Worm (Caenorhabditis elegans): ENCODE measurements around the gene T13F3.8.

Gene T13F3.8

ce11 chrV:16232180-16232579, 37.4 kb upstream of the T13F3.8 start, which contains the start of gene gst-22:
Gene gst-22 (minus strand): TSS chrV:16232282.
- TF ChIP-seq sea-1 (GFP tag; conservative IDR thresholded peaks at IDR 0.05) = no peak
- TF ChIP-seq B0310.2 (tag; optimal IDR thresholded peaks at IDR 0.05) = no peak
- TF ChIP-seq hmg-4 (GFP tag; optimal IDR thresholded peaks at IDR 0.05) = no peak
- TF ChIP-seq ets-7 (tag; optimal IDR thresholded peaks at IDR 0.05) = no peak
- TF ChIP-seq aly-1 (tag; optimal IDR thresholded peaks at IDR 0.05) = no peak
- no peak for TF ChIP-seq pes-1 (GFP tag; IDR thresholded peaks at IDR 0.05)
- TF ChIP-seq scrt-1 (GFP tag; IDR thresholded peaks at IDR 0.05) = no peak
- TF ChIP-seq ceh-13 (GFP tag; optimal IDR thresholded peaks at IDR 0.05) = no peak
- TF ChIP-seq ama-1 (optimal IDR thresholded peaks at IDR 0.05) = no peak
- no peak for TF ChIP-seq flt-1 (GFP tag; IDR thresholded peaks at IDR 0.05)
- TF ChIP-seq ceh-36 (tag; optimal IDR thresholded peaks at IDR 0.05) = no peak
- TF ChIP-seq F13C5.2 (tag; optimal IDR thresholded peaks at IDR 0.05) = no peak

- TF ChIP-seq tbx-37 (GFP tag; conservative IDR thresholded peaks at IDR 0.05) (no peak), ama-1 (optimal IDR thresholded peaks at IDR 0.05) (no peak), pes-1 (GFP tag; IDR thresholded peaks at IDR 0.05) (no peak), B0310.2 (tag; optimal IDR thresholded peaks at IDR 0.05) (no peak), ets-7 (tag; optimal IDR thresholded peaks at IDR 0.05) (no peak), hmg-4 (GFP tag; optimal IDR thresholded peaks at IDR 0.05) (no peak), hnd-1 (tag; optimal IDR thresholded peaks at IDR 0.05) (no peak), aly-1 (tag; optimal IDR thresholded peaks at IDR 0.05) (no peak)
Observed at ce11 chrV:16233624-16234023, 36.0 kb upstream of the T13F3.8 start, which contains the start of gene clec-233. Gene clec-233 (plus strand): TSS chrV:16233924.

ce11 chrV:16235135-16235534, 34.5 kb upstream of the T13F3.8 start, which contains the start of gene F21H7.3:
Gene F21H7.3 (minus strand): TSS chrV:16235235.
- no peak for TF ChIP-seq tra-4 (tag; optimal IDR thresholded peaks at IDR 0.05)
- TF ChIP-seq sea-1 (GFP tag; conservative IDR thresholded peaks at IDR 0.05) = no peak
- no peak for TF ChIP-seq hmg-4 (GFP tag; optimal IDR thresholded peaks at IDR 0.05)
- TF ChIP-seq flt-1 (GFP tag; IDR thresholded peaks at IDR 0.05) = no peak
- no peak for TF ChIP-seq B0310.2 (tag; optimal IDR thresholded peaks at IDR 0.05)
- TF ChIP-seq ceh-13 (GFP tag; optimal IDR thresholded peaks at IDR 0.05) = no peak
- no peak for TF ChIP-seq hnd-1 (tag; optimal IDR thresholded peaks at IDR 0.05)
- no peak for TF ChIP-seq tbx-11 (GFP tag; IDR thresholded peaks at IDR 0.05)
- TF ChIP-seq tbx-37 (GFP tag; conservative IDR thresholded peaks at IDR 0.05) = no peak
- TF ChIP-seq ceh-36 (tag; optimal IDR thresholded peaks at IDR 0.05) = no peak
- TF ChIP-seq ets-7 (tag; optimal IDR thresholded peaks at IDR 0.05) = no peak
- TF ChIP-seq scrt-1 (GFP tag; IDR thresholded peaks at IDR 0.05) = no peak
- no peak for TF ChIP-seq F13C5.2 (tag; optimal IDR thresholded peaks at IDR 0.05)
- no peak for TF ChIP-seq hmbx-1 (tag; optimal IDR thresholded peaks at IDR 0.05)
- no peak for TF ChIP-seq ama-1 (optimal IDR thresholded peaks at IDR 0.05)
- no peak for TF ChIP-seq aly-1 (tag; optimal IDR thresholded peaks at IDR 0.05)
- no peak for TF ChIP-seq pes-1 (GFP tag; IDR thresholded peaks at IDR 0.05)

- no peak for TF ChIP-seq hmg-4 (GFP tag; optimal IDR thresholded peaks at IDR 0.05)
- TF ChIP-seq hmbx-1 (tag; optimal IDR thresholded peaks at IDR 0.05) = no peak
- no peak for TF ChIP-seq ceh-13 (GFP tag; optimal IDR thresholded peaks at IDR 0.05)
- no peak for TF ChIP-seq sea-1 (GFP tag; conservative IDR thresholded peaks at IDR 0.05)
- no peak for TF ChIP-seq F13C5.2 (tag; optimal IDR thresholded peaks at IDR 0.05)
- no peak for TF ChIP-seq ets-7 (tag; optimal IDR thresholded peaks at IDR 0.05)
- no peak for TF ChIP-seq ceh-36 (tag; optimal IDR thresholded peaks at IDR 0.05)
- TF ChIP-seq hnd-1 (tag; optimal IDR thresholded peaks at IDR 0.05) = no peak
- TF ChIP-seq scrt-1 (GFP tag; IDR thresholded peaks at IDR 0.05) = no peak
- TF ChIP-seq tbx-11 (GFP tag; IDR thresholded peaks at IDR 0.05) = no peak
- no peak for TF ChIP-seq ama-1 (optimal IDR thresholded peaks at IDR 0.05)
Observed at ce11 chrV:16235647-16236046, 34.0 kb upstream of the T13F3.8 start, which contains the start of gene srh-98. Gene srh-98 (minus strand): TSS chrV:16235747.

ce11 chrV:16237223-16237622, 32.4 kb upstream of the T13F3.8 start, which contains the start of gene F21H7.5:
Gene F21H7.5 (plus strand): TSS chrV:16237523.
- TF ChIP-seq ama-1 (optimal IDR thresholded peaks at IDR 0.05) (no peak), B0310.2 (tag; optimal IDR thresholded peaks at IDR 0.05) (no peak)

- TF ChIP-seq aly-1 (tag; optimal IDR thresholded peaks at IDR 0.05) = no peak
- no peak for TF ChIP-seq ceh-36 (tag; optimal IDR thresholded peaks at IDR 0.05)
- no peak for TF ChIP-seq hmbx-1 (tag; optimal IDR thresholded peaks at IDR 0.05)
- no peak for TF ChIP-seq ets-7 (tag; optimal IDR thresholded peaks at IDR 0.05)
- TF ChIP-seq flt-1 (GFP tag; IDR thresholded peaks at IDR 0.05) = no peak
- TF ChIP-seq tbx-37 (GFP tag; conservative IDR thresholded peaks at IDR 0.05) = no peak
- no peak for TF ChIP-seq ceh-13 (GFP tag; optimal IDR thresholded peaks at IDR 0.05)
- TF ChIP-seq B0310.2 (tag; optimal IDR thresholded peaks at IDR 0.05) = no peak
Observed at ce11 chrV:16244078-16244477, 25.5 kb upstream of the T13F3.8 start, which contains the start of gene srh-104. Gene srh-104 (minus strand): TSS chrV:16244178.

ce11 chrV:16246579-16246978, 23.0 kb upstream of the T13F3.8 start, which contains the start of gene srh-95:
Gene srh-95 (plus strand): TSS chrV:16246879.
- TF ChIP-seq ama-1 (optimal IDR thresholded peaks at IDR 0.05) = no peak
- no peak for TF ChIP-seq B0310.2 (tag; optimal IDR thresholded peaks at IDR 0.05)
- no peak for TF ChIP-seq hnd-1 (tag; optimal IDR thresholded peaks at IDR 0.05)
- no peak for TF ChIP-seq aly-1 (tag; optimal IDR thresholded peaks at IDR 0.05)
- no peak for TF ChIP-seq tbx-37 (GFP tag; conservative IDR thresholded peaks at IDR 0.05)
- TF ChIP-seq hmg-4 (GFP tag; optimal IDR thresholded peaks at IDR 0.05) = no peak
- TF ChIP-seq ceh-36 (tag; optimal IDR thresholded peaks at IDR 0.05) = no peak
- TF ChIP-seq F13C5.2 (tag; optimal IDR thresholded peaks at IDR 0.05) = no peak
- no peak for TF ChIP-seq hmbx-1 (tag; optimal IDR thresholded peaks at IDR 0.05)
- TF ChIP-seq ets-7 (tag; optimal IDR thresholded peaks at IDR 0.05) = no peak
- TF ChIP-seq sea-1 (GFP tag; conservative IDR thresholded peaks at IDR 0.05) = no peak
- TF ChIP-seq pes-1 (GFP tag; IDR thresholded peaks at IDR 0.05) = no peak
- TF ChIP-seq scrt-1 (GFP tag; IDR thresholded peaks at IDR 0.05) = no peak
- no peak for TF ChIP-seq flt-1 (GFP tag; IDR thresholded peaks at IDR 0.05)
- TF ChIP-seq ceh-13 (GFP tag; optimal IDR thresholded peaks at IDR 0.05) = no peak
- no peak for TF ChIP-seq tbx-11 (GFP tag; IDR thresholded peaks at IDR 0.05)
- TF ChIP-seq tra-4 (tag; optimal IDR thresholded peaks at IDR 0.05) = no peak

ce11 chrV:16249105-16249504, 20.5 kb upstream of the T13F3.8 start:
- no peak for TF ChIP-seq B0310.2 (tag; optimal IDR thresholded peaks at IDR 0.05)
- TF ChIP-seq tbx-37 (GFP tag; conservative IDR thresholded peaks at IDR 0.05) = no peak
- TF ChIP-seq ceh-36 (tag; optimal IDR thresholded peaks at IDR 0.05) = no peak
- TF ChIP-seq sea-1 (GFP tag; conservative IDR thresholded peaks at IDR 0.05) = no peak
- TF ChIP-seq hmbx-1 (tag; optimal IDR thresholded peaks at IDR 0.05) = no peak
- TF ChIP-seq hnd-1 (tag; optimal IDR thresholded peaks at IDR 0.05) = no peak
- TF ChIP-seq ama-1 (optimal IDR thresholded peaks at IDR 0.05) = no peak
- no peak for TF ChIP-seq F13C5.2 (tag; optimal IDR thresholded peaks at IDR 0.05)
- no peak for TF ChIP-seq aly-1 (tag; optimal IDR thresholded peaks at IDR 0.05)
- no peak for TF ChIP-seq tra-4 (tag; optimal IDR thresholded peaks at IDR 0.05)
- no peak for TF ChIP-seq hmg-4 (GFP tag; optimal IDR thresholded peaks at IDR 0.05)
- no peak for TF ChIP-seq flt-1 (GFP tag; IDR thresholded peaks at IDR 0.05)
- TF ChIP-seq tbx-11 (GFP tag; IDR thresholded peaks at IDR 0.05) = no peak
- no peak for TF ChIP-seq pes-1 (GFP tag; IDR thresholded peaks at IDR 0.05)
- TF ChIP-seq ceh-13 (GFP tag; optimal IDR thresholded peaks at IDR 0.05) = no peak
- no peak for TF ChIP-seq scrt-1 (GFP tag; IDR thresholded peaks at IDR 0.05)
- TF ChIP-seq ets-7 (tag; optimal IDR thresholded peaks at IDR 0.05) = no peak
